Worm (Caenorhabditis elegans): ENCODE results near the gene unc-103.

DNA sequence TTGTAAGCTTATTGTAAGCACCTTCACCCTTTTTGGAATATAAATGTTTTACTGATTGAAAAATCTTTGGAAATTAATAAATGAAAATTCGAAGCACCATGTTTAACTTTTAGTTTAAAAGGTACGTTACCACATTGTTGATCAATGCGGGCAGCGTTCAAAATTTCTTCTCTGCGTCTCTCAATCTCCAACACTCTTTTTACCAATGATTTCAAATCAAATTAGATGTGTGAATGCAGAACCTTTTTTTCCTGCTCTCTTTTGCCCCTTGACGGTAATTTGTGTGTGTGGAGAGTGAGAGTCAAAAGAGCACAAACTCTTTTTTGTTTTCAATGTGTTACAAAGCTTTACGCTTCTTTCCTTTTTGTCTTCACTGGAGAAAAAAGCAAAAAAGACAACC, 8.7 kb downstream of the unc-103 start:
- TF ChIP-seq fos-1 (tag; optimal IDR thresholded peaks at IDR 0.05): no peak
- TF ChIP-seq ceh-88 (GFP tag; IDR thresholded peaks at IDR 0.05): no peak

Measured in whole organism, L1 larva.